Worm (Caenorhabditis elegans) whole organism, L4 larva: Measurements from ENCODE around the gene R04F11.3.

Source experiments
- D1046.2 ChIP-seq: fragments of 200-800 bp; sonication (Bioruptor generic); IDR thresholded peaks from 2 replicates; pipeline ENCODE4 v1.3.6; 2022; ENCODE audit warnings: missing genetic modification characterization, missing compliant biosample characterization
- T20F7.1 ChIP-seq: fragments of 200-800 bp; sonication (Bioruptor generic); optimal IDR thresholded peaks from 2 replicates; lab custom pipeline; 2018; ENCODE audit warnings: mild to moderate bottlenecking, missing genetic modification characterization, missing compliant biosample characterization
- Y105C5A.15 ChIP-seq: fragments of 200-800 bp; sonication (Bioruptor generic); IDR thresholded peaks from 2 replicates; pipeline ENCODE4 v1.3.6; 2022; ENCODE audit warnings: missing genetic modification characterization, missing compliant biosample characterization
- Y48G9A.11 ChIP-seq: fragments of 200-800 bp; sonication (Bioruptor generic); IDR thresholded peaks from 2 replicates; pipeline ENCODE4 v1.3.6; 2022; ENCODE audit warnings: missing genetic modification reagents, missing genetic modification characterization, missing compliant biosample characterization
- Y75B8A.6 ChIP-seq: fragments of 200-800 bp; sonication (Bioruptor generic); IDR thresholded peaks from 2 replicates; pipeline ENCODE4 v1.3.6; 2022; ENCODE audit warnings: missing genetic modification reagents, missing genetic modification characterization, missing compliant biosample characterization
- ZK337.2 ChIP-seq: fragments of 200-800 bp; sonication (Bioruptor generic); IDR thresholded peaks from 2 replicates; pipeline ENCODE4 v1.3.6; 2022; ENCODE audit warnings: missing genetic modification reagents, missing genetic modification characterization, missing compliant biosample characterization
- ZK546.5 ChIP-seq, 2 experiments: sonication (generic microtip); optimal IDR thresholded peaks; 2 replicates each; lab custom pipeline; 2017; ENCODE audit warnings: missing biosample characterization in 2 of 2, missing genetic modification characterization in 2 of 2
- aha-1 ChIP-seq: fragments of 150-350 bp; peaks from one replicate; lab custom pipeline; 2014; ENCODE audit warnings: missing biosample characterization, missing genetic modification characterization
- aly-2 ChIP-seq: sonication (generic microtip); optimal IDR thresholded peaks from 2 replicates; lab custom pipeline; 2018; ENCODE audit warnings: missing biosample characterization, missing genetic modification characterization
- ama-1 ChIP-seq: fragments of 150-350 bp; optimal IDR thresholded peaks from 2 replicates; lab custom pipeline; 2014; ENCODE audit warnings: inconsistent platforms, mixed read lengths
- ceh-44 ChIP-seq: fragments of 200-800 bp; sonication (Bioruptor generic); IDR thresholded peaks from 2 replicates; pipeline ENCODE4 v1.3.6; 2022; ENCODE audit warnings: missing genetic modification reagents, missing genetic modification characterization, missing compliant biosample characterization
- ces-1 ChIP-seq: fragments of 150-350 bp; sonication (generic microtip); optimal IDR thresholded peaks from 4 replicates; lab custom pipeline; 2014; ENCODE audit warnings: missing biosample characterization, missing genetic modification reagents, missing genetic modification characterization
- daf-19 ChIP-seq: fragments of 200-800 bp; sonication (Bioruptor generic); conservative IDR thresholded peaks from 2 replicates; pipeline ENCODE4 v1.3.6; 2022; ENCODE audit warnings: missing genetic modification characterization, missing compliant biosample characterization
- dmd-8 ChIP-seq: fragments of 200-800 bp; sonication (Bioruptor generic); IDR thresholded peaks from 2 replicates; pipeline ENCODE4 v1.3.6; 2022; ENCODE audit warnings: missing genetic modification characterization, missing compliant biosample characterization
- dpl-1 ChIP-seq: fragments of 150-350 bp; optimal IDR thresholded peaks from 2 replicates; lab custom pipeline; 2014; ENCODE audit warnings: missing biosample characterization, missing genetic modification reagents, missing genetic modification characterization
- fkh-10 ChIP-seq: fragments of 150-350 bp; optimal IDR thresholded peaks from 2 replicates; lab custom pipeline; 2014; ENCODE audit warnings: missing biosample characterization, missing genetic modification reagents, missing genetic modification characterization
- fos-1 ChIP-seq: fragments of 150-350 bp; optimal IDR thresholded peaks from 2 replicates; lab custom pipeline; 2014; ENCODE audit warnings: missing biosample characterization, missing genetic modification characterization
- hlh-11 ChIP-seq: fragments of 200-800 bp; sonication (Bioruptor generic); optimal IDR thresholded peaks from 2 replicates; lab custom pipeline; 2018; ENCODE audit warnings: mild to moderate bottlenecking, missing genetic modification characterization, missing compliant biosample characterization
- hmg-1.1 ChIP-seq: fragments of 200-800 bp; sonication (Bioruptor generic); IDR thresholded peaks from 2 replicates; pipeline ENCODE4 v1.3.6; 2022; ENCODE audit warnings: missing genetic modification reagents, missing genetic modification characterization, missing compliant biosample characterization
- jun-1 ChIP-seq: fragments of 150-350 bp; optimal IDR thresholded peaks from 2 replicates; lab custom pipeline; 2014; ENCODE audit warnings: missing biosample characterization, missing genetic modification reagents, missing genetic modification characterization
- lin-29 ChIP-seq: fragments of 200-800 bp; sonication (Bioruptor generic); IDR thresholded peaks from 2 replicates; pipeline ENCODE4 v1.3.6; 2022; ENCODE audit warnings: missing genetic modification reagents, missing genetic modification characterization, missing compliant biosample characterization
- lin-38 ChIP-seq: fragments of 200-800 bp; sonication (Bioruptor generic); IDR thresholded peaks from 2 replicates; pipeline ENCODE4 v1.3.6; 2022; ENCODE audit warnings: missing genetic modification reagents, missing genetic modification characterization, missing compliant biosample characterization
- lsy-2 ChIP-seq, 2 experiments: fragments of 150-350 bp in 1 of 2; sonication (generic microtip) in 1 of 2; optimal IDR thresholded peaks; 2 replicates each; lab custom pipeline; 2014 to 2017; ENCODE audit warnings: missing biosample characterization in 2 of 2, missing genetic modification characterization in 2 of 2
- mdt-29 ChIP-seq: fragments of 200-800 bp; sonication (Bioruptor generic); IDR thresholded peaks from 2 replicates; pipeline ENCODE4 v1.3.6; 2022; ENCODE audit warnings: missing genetic modification reagents, missing genetic modification characterization, missing compliant biosample characterization
- mxl-2 ChIP-seq: fragments of 200-800 bp; sonication (Bioruptor generic); conservative IDR thresholded peaks from 2 replicates; pipeline ENCODE4 v1.3.6; 2022; ENCODE audit warnings: missing genetic modification reagents, missing genetic modification characterization, missing compliant biosample characterization
- nhr-111 ChIP-seq: fragments of 200-800 bp; sonication (Bioruptor generic); optimal IDR thresholded peaks from 2 replicates; lab custom pipeline; 2018; ENCODE audit warnings: mild to moderate bottlenecking, missing genetic modification characterization, missing compliant biosample characterization
- nhr-28 ChIP-seq: fragments of 150-350 bp; optimal IDR thresholded peaks from 2 replicates; lab custom pipeline; 2014; ENCODE audit warnings: missing biosample characterization, missing genetic modification characterization
- nhr-41 ChIP-seq: fragments of 200-800 bp; sonication (Bioruptor generic); IDR thresholded peaks from 2 replicates; pipeline ENCODE4 v1.3.6; 2022; ENCODE audit warnings: missing genetic modification reagents, missing genetic modification characterization, missing compliant biosample characterization
- nhr-77 ChIP-seq: fragments of 150-350 bp; optimal IDR thresholded peaks from 2 replicates; lab custom pipeline; 2014; ENCODE audit warnings: missing biosample characterization, missing genetic modification characterization
- rbr-2 ChIP-seq: sonication (generic microtip); optimal IDR thresholded peaks from 2 replicates; lab custom pipeline; 2016; ENCODE audit warnings: missing genotype, missing genetic modification characterization, missing compliant biosample characterization
- set-16 ChIP-seq: fragments of 200-800 bp; sonication (Bioruptor generic); IDR thresholded peaks from 2 replicates; pipeline ENCODE4 v1.3.6; 2022; ENCODE audit warnings: missing genetic modification reagents, missing genetic modification characterization, missing compliant biosample characterization
- skn-1 ChIP-seq: fragments of 150-350 bp; optimal IDR thresholded peaks from 2 replicates; lab custom pipeline; 2014; ENCODE audit warnings: missing biosample characterization, missing genetic modification characterization
- snpc-1.2 ChIP-seq: fragments of 200-800 bp; sonication (Bioruptor generic); IDR thresholded peaks from 2 replicates; pipeline ENCODE4 v1.3.6; 2022; ENCODE audit warnings: missing genetic modification reagents, missing genetic modification characterization, missing compliant biosample characterization
- unc-130 ChIP-seq: sonication (generic microtip); optimal IDR thresholded peaks from 2 replicates; lab custom pipeline; 2016; ENCODE audit warnings: missing genetic modification reagents, missing genetic modification characterization, missing compliant biosample characterization
- unc-62 ChIP-seq, 3 experiments: fragments of 150-350 bp in 1 of 3; sonication (generic microtip); optimal IDR thresholded peaks in 2 of 3; peaks in 1 of 3; 1 replicate in 1 of 3; 2 replicates in 2 of 3; lab custom pipeline; 2014 to 2017; ENCODE audit warnings: missing biosample characterization in 3 of 3, missing genetic modification characterization in 3 of 3, missing genetic modification reagents in 3 of 3, missing genotype in 1 of 3
- zfp-2 ChIP-seq: sonication (generic microtip); optimal IDR thresholded peaks from 2 replicates; lab custom pipeline; 2016; ENCODE audit warnings: mild to moderate bottlenecking, missing genetic modification characterization, missing compliant biosample characterization
- zip-11 ChIP-seq: fragments of 200-800 bp; sonication (Bioruptor generic); IDR thresholded peaks from 2 replicates; pipeline ENCODE4 v1.3.6; 2022; ENCODE audit warnings: missing genetic modification characterization, missing compliant biosample characterization

R04F11.3 gene

ce11 chrV:12317894-12318553 is 1.0 kb upstream of the R04F11.3 start, which contains the start of the genes R04F11.5 and R04F11.2 (continued):
- TF ChIP-seq daf-19 (GFP tag; lab: Robert Waterston, UW) (no peak), nhr-28 (tag; lab: Kevin White, UChicago) (peak; percentile 41), nhr-77 (tag; lab: Kevin White, UChicago) (peak; percentile 70), skn-1 (tag; lab: Kevin White, UChicago) (no peak)

ce11 chrV:12316076-12316475 is 904 bp downstream of the R04F11.3 start:
- TF ChIP-seq daf-19 (GFP tag; lab: Robert Waterston, UW) (no peak), aha-1 (tag; lab: Kevin White, UChicago) (peak; percentile 49), lin-29 (GFP tag; lab: Robert Waterston, UW) (no peak), hlh-11 (tag; lab: Kevin White, UChicago) (no peak), Y75B8A.6 (GFP tag; lab: Robert Waterston, UW) (no peak), mxl-2 (GFP tag; lab: Robert Waterston, UW) (no peak), dpl-1 (GFP tag; lab: Kevin White, UChicago) (no peak), snpc-1.2 (GFP tag; lab: Robert Waterston, UW) (no peak), zfp-2 (tag; lab: Kevin White, UChicago) (no peak), unc-62 (GFP tag; optimal IDR thresholded peaks at IDR 0.05 in 1 of 2; lab: Kevin White, UChicago) (peak in 1 of 2 experiments; percentile 98), unc-62 (tag; optimal IDR thresholded peaks at IDR 0.05; lab: Kevin White, UChicago) (no peak), nhr-77 (tag; lab: Kevin White, UChicago) (no peak)

ce11 chrV:12314413-12314812 is 2.6 kb downstream of the R04F11.3 start:
- no peak for TF ChIP-seq ceh-44 (GFP tag; lab: Robert Waterston, UW)
- no peak for TF ChIP-seq ZK546.5 (tag; optimal IDR thresholded peaks at IDR 0.05; lab: Kevin White, UChicago)
- no peak for TF ChIP-seq Y48G9A.11 (GFP tag; lab: Robert Waterston, UW)
- no peak for TF ChIP-seq ZK337.2 (GFP tag; lab: Robert Waterston, UW)
- no peak for TF ChIP-seq ama-1 (lab: Kevin White, UChicago)
- TF ChIP-seq unc-62 (GFP tag; optimal IDR thresholded peaks at IDR 0.05 in 1 of 2; lab: Kevin White, UChicago), result peak in 1 of 2 experiments; percentile 20
- TF ChIP-seq unc-62 (tag; optimal IDR thresholded peaks at IDR 0.05; lab: Kevin White, UChicago), result no peak
- TF ChIP-seq lin-38 (GFP tag; lab: Robert Waterston, UW), result 0 out of 2 replicates have a peak, but pooled peaks have one; percentile 23
- no peak for TF ChIP-seq nhr-41
- TF ChIP-seq lsy-2 (tag; optimal IDR thresholded peaks at IDR 0.05; lab: Kevin White, UChicago), result peak in 1 of 2 experiments; percentile 34
- peak; percentile 50 for TF ChIP-seq fkh-10 (GFP tag; lab: Kevin White, UChicago)
- TF ChIP-seq hmg-1.1 (GFP tag; lab: Robert Waterston, UW), result no peak
- TF ChIP-seq hlh-11 (tag; lab: Kevin White, UChicago), result no peak
- no peak for TF ChIP-seq jun-1
- peak; percentile 18 for TF ChIP-seq ces-1 (GFP tag; lab: Kevin White, UChicago)
- no peak for TF ChIP-seq mdt-29 (GFP tag; lab: Robert Waterston, UW)
- no peak for TF ChIP-seq aly-2 (tag; lab: Kevin White, UChicago)
- TF ChIP-seq nhr-111 (GFP tag; lab: Kevin White, UChicago), result no peak
- TF ChIP-seq dmd-8 (GFP tag; lab: Robert Waterston, UW), result no peak
- TF ChIP-seq rbr-2, result no peak
- TF ChIP-seq T20F7.1 (GFP tag; lab: Kevin White, UChicago), result no peak
- TF ChIP-seq unc-130, result no peak
- TF ChIP-seq daf-19 (GFP tag; lab: Robert Waterston, UW), result no peak
- TF ChIP-seq Y105C5A.15 (GFP tag; lab: Robert Waterston, UW), result no peak
- no peak for TF ChIP-seq set-16 (GFP tag; lab: Robert Waterston, UW)

ce11 chrV:12310256-12310655 is 6.7 kb downstream of the R04F11.3 start, which contains the start of gene hpo-30:
Gene hpo-30, minus strand, starts transcription at chrV:12310356.
- no peak for TF ChIP-seq zip-11 (GFP tag; lab: Robert Waterston, UW)
- TF ChIP-seq D1046.2, result no peak
- no peak for TF ChIP-seq unc-130
- no peak for TF ChIP-seq fos-1 (tag; lab: Kevin White, UChicago)
- TF ChIP-seq, all 104 proteins: peak for 0
